Worm (Caenorhabditis elegans) whole organism, L4 larva: Measurements from ENCODE around the gene taf-7.2.

Experiments used
- aha-1 ChIP-seq: fragments of 150-350 bp; peaks from one replicate; lab custom pipeline; 2014; ENCODE audit warnings: missing biosample characterization, missing genetic modification characterization
- aly-2 ChIP-seq: sonication (generic microtip); optimal IDR thresholded peaks from 2 replicates; lab custom pipeline; 2018; ENCODE audit warnings: missing biosample characterization, missing genetic modification characterization
- ceh-62 ChIP-seq: sonication (generic microtip); optimal IDR thresholded peaks from 2 replicates; lab custom pipeline; 2017; ENCODE audit warnings: missing biosample characterization, missing genetic modification characterization
- ces-1 ChIP-seq: fragments of 150-350 bp; sonication (generic microtip); optimal IDR thresholded peaks from 4 replicates; lab custom pipeline; 2014; ENCODE audit warnings: missing biosample characterization, missing genetic modification reagents, missing genetic modification characterization
- cey-2 ChIP-seq: sonication (generic microtip); optimal IDR thresholded peaks from 3 replicates; lab custom pipeline; 2017; ENCODE audit warnings: missing genetic modification characterization, mild to moderate bottlenecking, missing compliant biosample characterization, antibody characterized with exemption, borderline replicate concordance; ENCODE audit not compliant: insufficient read depth
- ctbp-1 ChIP-seq: fragments of 200-800 bp; sonication (Bioruptor generic); IDR thresholded peaks from 2 replicates; pipeline ENCODE4 v1.3.6; 2022; ENCODE audit warnings: missing genetic modification reagents, missing genetic modification characterization, missing compliant biosample characterization
- daf-12 ChIP-seq: fragments of 150-350 bp; optimal IDR thresholded peaks from 2 replicates; lab custom pipeline; 2014; ENCODE audit warnings: missing biosample characterization, missing genetic modification reagents, missing genetic modification characterization
- daf-16 ChIP-seq, 3 experiments: sonication (generic microtip); optimal IDR thresholded peaks; 2 replicates each; lab custom pipeline; 2016 to 2017; ENCODE audit warnings: missing genetic modification characterization in 3 of 3, missing genetic modification reagents in 3 of 3, mild to moderate bottlenecking in 2 of 3, missing compliant biosample characterization in 2 of 3, missing biosample characterization in 1 of 3, moderate library complexity in 1 of 3
- dmd-6 ChIP-seq: fragments of 200-800 bp; sonication (Bioruptor generic); IDR thresholded peaks from 2 replicates; pipeline ENCODE4 v1.3.6; 2022; ENCODE audit warnings: missing genetic modification reagents, missing genetic modification characterization, missing compliant biosample characterization
- dmd-9 ChIP-seq: fragments of 200-800 bp; sonication (Bioruptor generic); IDR thresholded peaks from 2 replicates; pipeline ENCODE4 v1.3.6; 2022; ENCODE audit warnings: missing genetic modification reagents, missing genetic modification characterization, missing compliant biosample characterization
- dpl-1 ChIP-seq: fragments of 150-350 bp; optimal IDR thresholded peaks from 2 replicates; lab custom pipeline; 2014; ENCODE audit warnings: missing biosample characterization, missing genetic modification reagents, missing genetic modification characterization
- dve-1 ChIP-seq: sonication (generic microtip); optimal IDR thresholded peaks from 2 replicates; lab custom pipeline; 2017; ENCODE audit warnings: antibody characterized with exemption, mild to moderate bottlenecking, missing genetic modification characterization, missing compliant biosample characterization; ENCODE audit not compliant: insufficient read depth
- hlh-30 ChIP-seq: sonication (generic microtip); optimal IDR thresholded peaks from 2 replicates; lab custom pipeline; 2017; ENCODE audit warnings: antibody characterized with exemption, mild to moderate bottlenecking, missing genetic modification characterization, missing compliant biosample characterization; ENCODE audit not compliant: insufficient read depth
- lin-1 ChIP-seq: fragments of 200-800 bp; sonication (Bioruptor generic); IDR thresholded peaks from 2 replicates; pipeline ENCODE4 v1.3.6; 2022; ENCODE audit warnings: missing genetic modification reagents, missing genetic modification characterization, missing compliant biosample characterization
- lin-38 ChIP-seq: fragments of 200-800 bp; sonication (Bioruptor generic); IDR thresholded peaks from 2 replicates; pipeline ENCODE4 v1.3.6; 2022; ENCODE audit warnings: missing genetic modification reagents, missing genetic modification characterization, missing compliant biosample characterization
- lin-39 ChIP-seq: fragments of 150-350 bp; optimal IDR thresholded peaks from 2 replicates; lab custom pipeline; 2014; ENCODE audit warnings: missing biosample characterization, missing genetic modification reagents, missing genetic modification characterization
- lir-3 ChIP-seq: sonication (generic microtip); optimal IDR thresholded peaks from 2 replicates; lab custom pipeline; 2016; ENCODE audit warnings: mild to moderate bottlenecking, missing genetic modification characterization, missing compliant biosample characterization
- lsy-2 ChIP-seq, 2 experiments: fragments of 150-350 bp in 1 of 2; sonication (generic microtip) in 1 of 2; optimal IDR thresholded peaks; 2 replicates each; lab custom pipeline; 2014 to 2017; ENCODE audit warnings: missing biosample characterization in 2 of 2, missing genetic modification characterization in 2 of 2
- madf-9 ChIP-seq: fragments of 200-800 bp; sonication (Bioruptor generic); conservative IDR thresholded peaks from 2 replicates; pipeline ENCODE4 v1.3.6; 2022; ENCODE audit warnings: missing genetic modification reagents, missing genetic modification characterization, missing compliant biosample characterization
- mdt-29 ChIP-seq: fragments of 200-800 bp; sonication (Bioruptor generic); IDR thresholded peaks from 2 replicates; pipeline ENCODE4 v1.3.6; 2022; ENCODE audit warnings: missing genetic modification reagents, missing genetic modification characterization, missing compliant biosample characterization
- mep-1 ChIP-seq: fragments of 150-350 bp; sonication (generic microtip); optimal IDR thresholded peaks from 3 replicates; lab custom pipeline; 2014; ENCODE audit warnings: missing biosample characterization, missing genetic modification characterization
- mes-2 ChIP-seq: sonication (generic microtip); optimal IDR thresholded peaks from 2 replicates; lab custom pipeline; 2016; ENCODE audit warnings: missing genotype, mild to moderate bottlenecking, missing genetic modification characterization, missing compliant biosample characterization; ENCODE audit not compliant: poor library complexity, severe bottlenecking
- nhr-111 ChIP-seq: fragments of 200-800 bp; sonication (Bioruptor generic); optimal IDR thresholded peaks from 2 replicates; lab custom pipeline; 2018; ENCODE audit warnings: mild to moderate bottlenecking, missing genetic modification characterization, missing compliant biosample characterization
- nhr-25 ChIP-seq: sonication (generic microtip); optimal IDR thresholded peaks from 2 replicates; lab custom pipeline; 2017; ENCODE audit warnings: missing genetic modification characterization, mild to moderate bottlenecking, missing compliant biosample characterization, antibody characterized with exemption, moderate library complexity, borderline replicate concordance; ENCODE audit not compliant: insufficient read depth
- nhr-76 ChIP-seq: fragments of 150-350 bp; optimal IDR thresholded peaks from 2 replicates; lab custom pipeline; 2014; ENCODE audit warnings: missing biosample characterization, missing genetic modification characterization
- nhr-77 ChIP-seq: fragments of 150-350 bp; optimal IDR thresholded peaks from 2 replicates; lab custom pipeline; 2014; ENCODE audit warnings: missing biosample characterization, missing genetic modification characterization
- pha-4 ChIP-seq, 2 experiments: fragments of 150-350 bp in 1 of 2; fragments of 200-800 bp in 1 of 2; sonication (Bioruptor generic) in 1 of 2; IDR thresholded peaks in 1 of 2; optimal IDR thresholded peaks in 1 of 2; 2 replicates each; pipeline versions ENCODE4 v1.3.6 to Lab custom; 2014 to 2022; ENCODE audit warnings: missing genetic modification characterization in 2 of 2, missing genetic modification reagents in 2 of 2, missing biosample characterization in 1 of 2, missing compliant biosample characterization in 1 of 2
- php-3 ChIP-seq: fragments of 200-800 bp; sonication (Bioruptor generic); IDR thresholded peaks from 2 replicates; pipeline ENCODE4 v1.3.6; 2022; ENCODE audit warnings: missing genetic modification reagents, missing genetic modification characterization, missing compliant biosample characterization
- sdz-12 ChIP-seq: fragments of 200-800 bp; sonication (Bioruptor generic); optimal IDR thresholded peaks from 2 replicates; lab custom pipeline; 2018; ENCODE audit warnings: mild to moderate bottlenecking, missing genetic modification characterization, missing compliant biosample characterization
- unc-130 ChIP-seq: sonication (generic microtip); optimal IDR thresholded peaks from 2 replicates; lab custom pipeline; 2016; ENCODE audit warnings: missing genetic modification reagents, missing genetic modification characterization, missing compliant biosample characterization
- unc-39 ChIP-seq: sonication (generic microtip); optimal IDR thresholded peaks from 2 replicates; lab custom pipeline; 2017; ENCODE audit warnings: missing biosample characterization, missing genetic modification characterization
- unc-62 ChIP-seq, 3 experiments: fragments of 150-350 bp in 1 of 3; sonication (generic microtip); optimal IDR thresholded peaks in 2 of 3; peaks in 1 of 3; 1 replicate in 1 of 3; 2 replicates in 2 of 3; lab custom pipeline; 2014 to 2017; ENCODE audit warnings: missing biosample characterization in 3 of 3, missing genetic modification characterization in 3 of 3, missing genetic modification reagents in 3 of 3, missing genotype in 1 of 3
- ztf-7 ChIP-seq: fragments of 150-350 bp; optimal IDR thresholded peaks from 2 replicates; lab custom pipeline; 2014; ENCODE audit warnings: missing biosample characterization, missing genetic modification characterization

Gene taf-7.2

DNA sequence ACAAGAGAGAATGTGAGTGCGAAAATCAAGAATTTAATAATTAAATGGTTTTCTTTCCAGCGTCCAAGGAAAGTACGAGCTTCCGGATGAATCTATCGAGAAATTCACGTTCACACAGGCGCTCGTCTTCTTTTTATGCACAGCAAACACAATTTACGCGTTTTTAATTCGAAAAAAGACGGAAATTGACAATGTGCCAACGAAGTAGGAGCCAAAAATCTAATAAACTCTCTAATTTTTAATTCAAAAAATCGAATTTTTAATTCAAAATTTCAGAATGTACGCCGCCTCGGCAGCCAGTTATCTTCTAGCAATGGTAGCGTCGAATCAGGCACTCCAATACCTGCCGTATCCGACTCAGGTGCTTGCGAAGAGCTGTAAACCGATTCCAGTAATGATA is 38.5 kb upstream of the taf-7.2 start:
- TF ChIP-seq unc-62 (GFP tag; optimal IDR thresholded peaks at IDR 0.05 in 1 of 2; lab: Kevin White, UChicago) = peak in 1 of 2 experiments; percentile 61
- no peak for TF ChIP-seq unc-62 (tag; optimal IDR thresholded peaks at IDR 0.05; lab: Kevin White, UChicago)
- no peak for TF ChIP-seq lin-39 (tag; lab: Kevin White, UChicago)

DNA sequence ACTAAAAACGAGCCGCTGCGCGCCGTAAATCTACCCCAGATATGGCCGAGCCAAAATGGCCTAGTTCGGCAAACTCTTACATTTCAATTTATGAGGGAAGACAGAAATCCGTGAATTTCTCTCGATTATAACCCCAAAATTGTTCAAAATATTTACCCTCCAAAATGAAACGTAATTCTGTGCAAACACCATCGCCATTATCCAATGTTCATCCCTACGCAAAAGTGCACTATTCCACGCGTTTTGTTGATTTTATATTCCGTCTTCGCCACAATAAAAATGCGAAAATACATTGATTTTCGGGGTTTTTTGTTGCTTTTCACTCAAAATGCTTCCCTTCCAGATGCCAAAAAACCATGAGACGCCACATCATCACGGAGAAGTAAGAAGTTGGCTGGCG is 38.0 kb upstream of the taf-7.2 start, which contains the start of gene hut-1:
Gene hut-1 (plus strand): TSS at position 344 of the 400 bp plus-strand sequence.
- TF ChIP-seq lin-38 (GFP tag; lab: Robert Waterston, UW) (peak; percentile 38), ztf-7 (tag; lab: Kevin White, UChicago) (no peak), ceh-62 (tag; lab: Kevin White, UChicago) (no peak), hlh-30 (tag; lab: Kevin White, UChicago) (peak; percentile 10), ctbp-1 (GFP tag; lab: Robert Waterston, UW) (peak; percentile 35; the same call in 1 of the 2 replicates), unc-39 (tag; lab: Kevin White, UChicago) (no peak), nhr-25 (tag; lab: Kevin White, UChicago) (no peak), mes-2 (tag; lab: Kevin White, UChicago) (peak; percentile 66), ces-1 (GFP tag; lab: Kevin White, UChicago) (no peak), dmd-9 (peak; percentile 51; the same call in 1 of the 2 replicates), pha-4 (GFP tag; IDR thresholded peaks at IDR 0.05; lab: Robert Waterston, UW) (no peak), pha-4 (tag; optimal IDR thresholded peaks at IDR 0.05; lab: Kevin White, UChicago) (no peak), dmd-6 (GFP tag; lab: Robert Waterston, UW) (0 out of 2 replicates have a peak, but pooled peaks have one; percentile 14), lin-1 (GFP tag; lab: Robert Waterston, UW) (no peak), daf-12 (tag; lab: Kevin White, UChicago) (no peak), mep-1 (peak; percentile 8), lsy-2 (tag; optimal IDR thresholded peaks at IDR 0.05; lab: Kevin White, UChicago) (peak in 1 of 2 experiments; percentile 72), nhr-76 (tag; lab: Kevin White, UChicago) (no peak), aly-2 (no peak), nhr-111 (GFP tag; lab: Kevin White, UChicago) (no peak), daf-16 (GFP tag; optimal IDR thresholded peaks at IDR 0.05; lab: Kevin White, UChicago) (peak in 1 of 2 experiments; percentile 2), daf-16 (tag; optimal IDR thresholded peaks at IDR 0.05; lab: Kevin White, UChicago) (peak; percentile 27), dpl-1 (GFP tag; lab: Kevin White, UChicago) (peak; percentile 83), dve-1 (tag; lab: Kevin White, UChicago) (peak; percentile 49), nhr-77 (no peak), cey-2 (tag; lab: Kevin White, UChicago) (no peak), aha-1 (tag; lab: Kevin White, UChicago) (peak; percentile 89)
- TF ChIP-seq, all 104 proteins: peak for 12

DNA sequence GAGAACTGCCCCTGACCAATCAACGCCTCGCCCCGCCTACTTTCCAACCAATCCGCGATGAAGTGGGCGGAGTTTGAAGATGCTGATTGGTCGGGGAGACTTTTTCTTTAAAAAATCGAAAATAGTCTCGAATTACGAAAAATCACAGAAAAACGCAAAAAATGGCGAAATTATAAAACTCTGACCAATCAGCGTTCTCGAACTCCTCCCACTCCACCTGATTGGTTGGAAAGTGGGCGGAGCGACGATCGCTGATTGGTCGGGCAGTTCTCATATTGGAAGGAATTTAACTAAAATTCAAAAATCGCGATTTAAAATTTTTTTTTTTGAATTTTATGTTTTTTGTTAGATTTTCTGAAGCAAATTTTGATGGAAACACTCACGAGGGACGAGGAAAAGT is 30.0 kb upstream of the taf-7.2 start:
- TF ChIP-seq lsy-2 (tag; optimal IDR thresholded peaks at IDR 0.05; lab: Kevin White, UChicago) (no peak), daf-12 (tag; lab: Kevin White, UChicago) (no peak), mdt-29 (GFP tag; lab: Robert Waterston, UW) (no peak), php-3 (no peak), dmd-6 (GFP tag; lab: Robert Waterston, UW) (no peak), sdz-12 (GFP tag; lab: Kevin White, UChicago) (no peak), lir-3 (tag; lab: Kevin White, UChicago) (no peak), unc-130 (GFP tag; lab: Kevin White, UChicago) (no peak), madf-9 (GFP tag; lab: Robert Waterston, UW) (no peak)
